Fruit fly (Drosophila melanogaster): ENCODE measurements around the gene CG33995.

CG33995 gene

dm6 chr2L:5043495-5044146 is 551 bp downstream of the CG33995 start (continued):
- TF ChIP-seq nom (GFP tag; optimal IDR thresholded peaks at IDR 0.05) (no peak), Elba2 (GFP tag; optimal IDR thresholded peaks at IDR 0.05) (no peak), Fer1 (GFP tag; optimal IDR thresholded peaks at IDR 0.05) (peak; percentile 17), danr (GFP tag; IDR thresholded peaks at IDR 0.05) (no peak), CG17912 (GFP tag; optimal IDR thresholded peaks at IDR 0.05) (no peak), HLH54F (GFP tag; optimal IDR thresholded peaks at IDR 0.05) (peak; percentile 18), CG9727 (GFP tag; optimal IDR thresholded peaks at IDR 0.05) (peak; percentile 28), MTF-1 (GFP tag; optimal IDR thresholded peaks at IDR 0.05; ENCODE audit: borderline replicate concordance) (no peak), CG6683 (GFP tag; optimal IDR thresholded peaks at IDR 0.05) (no peak), CG7372 (GFP tag; IDR thresholded peaks at IDR 0.05) (0 out of 2 replicates have a peak, but pooled peaks have one; percentile 20), stwl (tag; optimal IDR thresholded peaks at IDR 0.05) (no peak), org-1 (GFP tag; optimal IDR thresholded peaks at IDR 0.05) (no peak), CG10462 (GFP tag; optimal IDR thresholded peaks at IDR 0.05) (no peak), slbo (GFP tag; IDR thresholded peaks at IDR 0.05) (peak; percentile 78), bab2 (GFP tag; optimal IDR thresholded peaks at IDR 0.05) (no peak), pnt (GFP tag; optimal IDR thresholded peaks at IDR 0.05) (peak; percentile 1), sim (GFP tag; IDR thresholded peaks at IDR 0.05) (no peak; the same call in 1 of the 2 replicates), Aef1 (GFP tag; IDR thresholded peaks at IDR 0.05) (peak; percentile 25; the same call in 1 of the 3 replicates), CG12299 (tag; optimal IDR thresholded peaks at IDR 0.05) (no peak), Drgx (GFP tag; IDR thresholded peaks at IDR 0.05) (peak; percentile 73), dmrt11E (tag; optimal IDR thresholded peaks at IDR 0.05) (no peak), CG7963 (GFP tag; IDR thresholded peaks at IDR 0.05; ENCODE audit: partially characterized antibody) (no peak), CG6854 (GFP tag; optimal IDR thresholded peaks at IDR 0.05) (no peak), CG3726 (GFP tag; IDR thresholded peaks at IDR 0.05) (no peak), scrt (GFP tag; optimal IDR thresholded peaks at IDR 0.05) (peak; percentile 76), pros (GFP tag; optimal IDR thresholded peaks at IDR 0.05) (no peak), Rx (GFP tag; IDR thresholded peaks at IDR 0.05) (0 out of 2 replicates have a peak, but pooled peaks have one; percentile 32), lola (GFP tag; optimal IDR thresholded peaks at IDR 0.05) (no peak), CG10959 (GFP tag; IDR thresholded peaks at IDR 0.05) (no peak), CG10565 (GFP tag; optimal IDR thresholded peaks at IDR 0.05) (no peak), Hr39 (optimal IDR thresholded peaks at IDR 0.05) (peak; percentile 93), z (GFP tag; IDR thresholded peaks at IDR 0.05) (no peak), lbe (GFP tag; optimal IDR thresholded peaks at IDR 0.05) (peak; percentile 43), CG18619 (GFP tag; optimal IDR thresholded peaks at IDR 0.05) (peak; percentile 50), Rfx (GFP tag; IDR thresholded peaks at IDR 0.05) (peak; percentile 67), Six4 (GFP tag; optimal IDR thresholded peaks at IDR 0.05) (no peak), CG7745 (tag; optimal IDR thresholded peaks at IDR 0.05) (no peak), Hmr (GFP tag; optimal IDR thresholded peaks at IDR 0.05) (peak; percentile 40), Sox100B (GFP tag; optimal IDR thresholded peaks at IDR 0.05) (no peak), Myb (GFP tag; optimal IDR thresholded peaks at IDR 0.05) (no peak), CG34422 (GFP tag; IDR thresholded peaks at IDR 0.05) (peak; percentile 56; the same call in 1 of the 3 replicates), CG11085 (GFP tag; IDR thresholded peaks at IDR 0.05) (no peak), oc (tag; optimal IDR thresholded peaks at IDR 0.05) (no peak), Oli (tag; optimal IDR thresholded peaks at IDR 0.05) (peak; percentile 53), CG12659 (GFP tag; optimal IDR thresholded peaks at IDR 0.05) (no peak), Bdp1 (GFP tag; optimal IDR thresholded peaks at IDR 0.05) (no peak), fu2 (GFP tag; optimal IDR thresholded peaks at IDR 0.05) (peak; percentile 4), bsh (GFP tag; optimal IDR thresholded peaks at IDR 0.05) (peak; percentile 17 to 33), CG17829 (tag; optimal IDR thresholded peaks at IDR 0.05) (no peak), zfh1 (GFP tag; IDR thresholded peaks at IDR 0.05) (0 out of 3 replicates have a peak, but pooled peaks have one; percentile 34)

Measured in whole organism, embryonic.